Worm (Caenorhabditis elegans): ENCODE measurements around the gene H25K10.4.
A peak's percentile ranks its signal among the peaks of the same experiment; 100 is the strongest.

Gene H25K10.4

ce11 chrIV:16220688-16221087 lies 5.2 kb upstream of the H25K10.4 start:
- TF ChIP-seq efl-3 (GFP tag; optimal IDR thresholded peaks at IDR 0.05) = no peak
- no peak for TF ChIP-seq ceh-63 (GFP tag; optimal IDR thresholded peaks at IDR 0.05)
- TF ChIP-seq ces-1 (GFP tag; optimal IDR thresholded peaks at IDR 0.05) = no peak
- no peak for TF ChIP-seq unc-130 (tag; optimal IDR thresholded peaks at IDR 0.05)
- no peak for TF ChIP-seq snpc-4 (tag; optimal IDR thresholded peaks at IDR 0.05)
- no peak for TF ChIP-seq nhr-47 (tag; optimal IDR thresholded peaks at IDR 0.05)
- TF ChIP-seq irx-1 (tag; optimal IDR thresholded peaks at IDR 0.05) = no peak
- TF ChIP-seq dpl-1 (GFP tag; optimal IDR thresholded peaks at IDR 0.05) = no peak
- no peak for TF ChIP-seq ceh-90 (tag; optimal IDR thresholded peaks at IDR 0.05)
- TF ChIP-seq pag-3 (tag; optimal IDR thresholded peaks at IDR 0.05; ENCODE audit: borderline replicate concordance, insufficient read depth) = no peak

DNA sequence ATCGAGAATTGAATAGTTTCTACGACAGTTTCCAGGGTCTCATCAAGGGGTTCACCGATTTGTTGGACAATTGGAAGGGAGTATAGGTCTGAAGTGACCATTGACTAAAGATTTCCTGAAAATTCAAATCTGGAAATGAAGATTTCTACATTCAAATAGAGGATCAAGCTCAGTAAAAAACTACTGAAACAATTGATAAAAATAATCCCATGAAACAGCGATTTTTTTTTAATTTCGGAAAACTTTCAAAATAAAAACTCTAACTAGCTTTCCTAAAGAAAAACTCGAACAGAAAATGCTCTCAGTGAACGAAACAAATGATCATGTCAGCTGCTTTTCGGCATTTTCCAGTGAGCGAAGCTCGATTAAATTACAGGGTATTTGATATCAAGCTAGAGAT lies 4.3 kb upstream of the H25K10.4 start, which contains the start of gene srv-11:
TSS of gene srv-11 (minus strand) at position 101 of the 400 bp plus-strand sequence.
- TF ChIP-seq elt-3 (tag; optimal IDR thresholded peaks at IDR 0.05) = no peak
- TF ChIP-seq zip-4 (GFP tag; optimal IDR thresholded peaks at IDR 0.05) = no peak
- no peak for TF ChIP-seq ceh-8 (GFP tag; optimal IDR thresholded peaks at IDR 0.05)
- no peak for TF ChIP-seq nhr-19 (GFP tag; conservative IDR thresholded peaks at IDR 0.05)
- TF ChIP-seq mdl-1 (tag; optimal IDR thresholded peaks at IDR 0.05) = no peak
- TF ChIP-seq lir-3 (tag; optimal IDR thresholded peaks at IDR 0.05; ENCODE audit: poor library complexity) = no peak
- no peak for TF ChIP-seq alr-1 (tag; optimal IDR thresholded peaks at IDR 0.05; ENCODE audit: borderline replicate concordance)
- TF ChIP-seq dsc-1 (tag; optimal IDR thresholded peaks at IDR 0.05) = no peak
- TF ChIP-seq xbp-1 (tag; optimal IDR thresholded peaks at IDR 0.05) = no peak
- TF ChIP-seq nhr-237 (tag; optimal IDR thresholded peaks at IDR 0.05) = no peak
- no peak for TF ChIP-seq ceh-82 (tag; optimal IDR thresholded peaks at IDR 0.05)
- no peak for TF ChIP-seq aha-1 (tag; optimal IDR thresholded peaks at IDR 0.05)
- TF ChIP-seq hlh-17 (GFP tag; optimal IDR thresholded peaks at IDR 0.05; ENCODE audit: borderline replicate concordance) = no peak
- TF ChIP-seq nhr-12 (tag; optimal IDR thresholded peaks at IDR 0.05) = no peak
- no peak for TF ChIP-seq lin-15B (tag; optimal IDR thresholded peaks at IDR 0.05)
- no peak for TF ChIP-seq nhr-11 (tag; optimal IDR thresholded peaks at IDR 0.05)
- no peak for TF ChIP-seq ceh-90 (tag; optimal IDR thresholded peaks at IDR 0.05)
- TF ChIP-seq ceh-88 (GFP tag; IDR thresholded peaks at IDR 0.05) = no peak
- no peak for TF ChIP-seq ama-1 (optimal IDR thresholded peaks at IDR 0.05)

- TF ChIP-seq tbx-2 (tag; optimal IDR thresholded peaks at IDR 0.05) = no peak
Measured at ce11 chrIV:16230464-16230863, 4.6 kb downstream of the H25K10.4 start.

DNA sequence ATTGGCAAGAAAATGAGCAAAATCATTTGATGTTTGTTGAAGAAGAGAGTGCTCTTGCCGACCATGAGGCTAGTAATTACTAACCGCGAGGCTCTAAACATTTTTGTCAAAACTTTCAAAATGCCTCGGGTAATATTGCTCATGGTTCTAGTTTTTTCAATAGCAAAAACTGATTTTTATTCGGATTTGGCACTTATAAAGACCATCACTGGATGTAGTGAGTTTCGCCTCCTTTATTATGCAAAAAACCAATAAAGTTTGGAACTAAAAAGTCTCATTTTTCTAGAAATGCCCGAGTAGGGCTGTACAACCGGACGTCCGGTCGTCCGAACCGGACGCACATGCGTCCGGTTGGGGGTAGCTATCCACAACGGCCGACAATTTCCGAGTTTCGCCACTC lies 7.2 kb downstream of the H25K10.4 start, which contains the start of the genes hpa-1 and irld-39:
TSS of gene hpa-1 (minus strand) at position 101 of the 400 bp plus-strand sequence.
TSS of gene irld-39 (plus strand) at position 121 of the 400 bp plus-strand sequence.
- no peak for TF ChIP-seq egl-13 (tag; optimal IDR thresholded peaks at IDR 0.05)

ce11 chrIV:16236827-16237226 lies 11.0 kb downstream of the H25K10.4 start:
- TF ChIP-seq pax-3 (tag; optimal IDR thresholded peaks at IDR 0.05) (no peak), lin-15B (tag; optimal IDR thresholded peaks at IDR 0.05) (no peak), skn-1 (tag; optimal IDR thresholded peaks at IDR 0.05) (no peak), elt-2 (tag; optimal IDR thresholded peaks at IDR 0.05) (no peak)

DNA sequence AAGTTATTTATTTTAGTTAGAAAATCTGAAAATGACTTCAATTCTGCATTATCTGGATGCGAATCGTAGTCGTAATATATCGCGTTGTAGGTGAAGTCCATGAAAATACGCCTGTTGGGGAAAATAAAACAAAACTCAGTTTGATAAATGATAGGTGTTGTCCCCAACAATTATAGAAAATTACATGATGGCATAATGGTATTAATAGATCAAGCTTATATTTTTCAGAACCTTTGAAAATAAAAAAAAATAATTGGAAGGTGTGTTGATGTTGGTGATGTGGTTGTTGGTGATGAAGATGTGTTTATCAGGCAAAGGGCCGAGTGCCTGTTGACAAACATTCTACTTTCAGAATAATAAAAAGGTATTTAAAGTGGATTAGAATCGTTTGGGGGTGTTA lies 12.7 kb downstream of the H25K10.4 start, which contains the start of gene srw-61:
TSS of gene srw-61 (minus strand) at position 101 of the 400 bp plus-strand sequence.
- TF ChIP-seq efl-1 (optimal IDR thresholded peaks at IDR 0.05) (no peak), efl-1 (GFP tag; optimal IDR thresholded peaks at IDR 0.05 in 1 of 2) (peak in 1 of 2 experiments; percentile 45), nhr-11 (tag; optimal IDR thresholded peaks at IDR 0.05) (no peak)
